Worm (Caenorhabditis elegans) whole organism, mixed stage, embryonic: ENCODE data around the gene acp-5.

Source experiments
- blmp-1 ChIP-seq: fragments of 150-350 bp; optimal IDR thresholded peaks from 2 replicates; lab custom pipeline; 2014; ENCODE audit warnings: missing biosample characterization, missing genetic modification characterization
- ces-1 ChIP-seq: fragments of 150-350 bp; optimal IDR thresholded peaks from 2 replicates; lab custom pipeline; 2014; ENCODE audit warnings: missing biosample characterization, missing genetic modification reagents, missing genetic modification characterization
- flh-1 ChIP-seq: fragments of 200-800 bp; sonication (Bioruptor generic); optimal IDR thresholded peaks from 2 replicates; lab custom pipeline; 2018; ENCODE audit warnings: mild to moderate bottlenecking, missing genetic modification characterization, moderate library complexity, missing compliant biosample characterization
- lin-13 ChIP-seq: fragments of 150-350 bp; optimal IDR thresholded peaks from 2 replicates; lab custom pipeline; 2014; ENCODE audit warnings: missing biosample characterization, missing genetic modification characterization
- nhr-237 ChIP-seq: fragments of 150-350 bp; optimal IDR thresholded peaks from 2 replicates; lab custom pipeline; 2014; ENCODE audit warnings: missing biosample characterization, missing genetic modification characterization
- sptf-1 ChIP-seq: sonication (generic microtip); optimal IDR thresholded peaks from 2 replicates; lab custom pipeline; 2017; ENCODE audit warnings: mild to moderate bottlenecking, missing genetic modification characterization, moderate library complexity, missing compliant biosample characterization
- zip-8 ChIP-seq: fragments of 150-350 bp; optimal IDR thresholded peaks from 2 replicates; lab custom pipeline; 2014; ENCODE audit warnings: missing biosample characterization, missing genetic modification characterization

DNA sequence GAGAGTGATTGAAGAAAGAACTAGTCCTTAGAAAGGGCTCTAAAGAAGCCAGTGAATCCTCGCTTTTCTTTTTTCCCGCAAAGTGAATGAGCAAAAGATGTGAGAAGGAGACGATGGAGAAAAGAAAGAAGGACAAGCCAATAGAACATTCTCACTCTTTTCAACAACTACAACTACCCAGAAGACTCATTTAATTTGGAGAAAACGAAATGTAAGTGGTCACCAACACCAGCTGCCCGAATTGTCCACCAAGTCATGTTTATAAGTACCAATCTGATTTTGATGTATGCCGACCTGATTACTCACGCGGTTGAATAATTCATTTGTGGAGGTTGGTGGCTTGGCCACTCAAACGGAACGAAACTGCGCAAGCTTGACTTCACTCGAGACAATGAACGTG is 26.7 kb upstream of the acp-5 start:
- TF ChIP-seq sptf-1 (tag; lab: Kevin White, UChicago) = no peak
- TF ChIP-seq flh-1 (GFP tag; lab: Kevin White, UChicago) = no peak
- peak; percentile 92 for TF ChIP-seq ces-1 (GFP tag; lab: Kevin White, UChicago)
- no peak for TF ChIP-seq zip-8 (tag; lab: Kevin White, UChicago)
- TF ChIP-seq blmp-1 (tag; lab: Kevin White, UChicago) = no peak
- TF ChIP-seq lin-13 (tag; lab: Kevin White, UChicago) = no peak
- no peak for TF ChIP-seq nhr-237
